Fruit fly (Drosophila melanogaster) whole organism, adult: ENCODE data around the gene CG7126.

Experiments
- CG1620 ChIP-seq: fragments of 200-800 bp; sonication (Bioruptor generic); optimal IDR thresholded peaks from 2 replicates; lab custom pipeline; 2016; ENCODE audit warnings: missing biosample characterization, missing genetic modification characterization
- CG33017 ChIP-seq: fragments of 200-800 bp; sonication (Bioruptor generic); optimal IDR thresholded peaks from 2 replicates; lab custom pipeline; 2018; ENCODE audit warnings: missing biosample characterization, mild to moderate bottlenecking, missing genetic modification characterization, moderate library complexity
- CG5204 ChIP-seq: fragments of 200-800 bp; sonication (Bioruptor generic); optimal IDR thresholded peaks from 2 replicates; lab custom pipeline; 2016; ENCODE audit warnings: missing biosample characterization, missing genetic modification characterization
- CG7101 ChIP-seq: fragments of 200-800 bp; sonication (Bioruptor generic); optimal IDR thresholded peaks from 2 replicates; lab custom pipeline; 2018; ENCODE audit warnings: missing biosample characterization, mild to moderate bottlenecking, missing genetic modification characterization, moderate library complexity
- Crg-1 ChIP-seq: fragments of 200-800 bp; sonication (Bioruptor generic); optimal IDR thresholded peaks from 2 replicates; lab custom pipeline; 2016; ENCODE audit warnings: missing biosample characterization, missing genetic modification characterization
- Hr96 ChIP-seq: fragments of 200-800 bp; sonication (Bioruptor generic); optimal IDR thresholded peaks from 2 replicates; lab custom pipeline; 2016; ENCODE audit warnings: missing biosample characterization, missing genetic modification characterization
- Mnt ChIP-seq: fragments of 200-800 bp; sonication (Bioruptor generic); optimal IDR thresholded peaks from 2 replicates; lab custom pipeline; 2016; ENCODE audit warnings: missing biosample characterization, mild to moderate bottlenecking, missing genetic modification characterization
- cic ChIP-seq: fragments of 200-800 bp; sonication (Bioruptor generic); optimal IDR thresholded peaks from 2 replicates; lab custom pipeline; 2017; ENCODE audit warnings: missing biosample characterization, mild to moderate bottlenecking, missing genetic modification characterization, moderate library complexity
- tj ChIP-seq: fragments of 200-800 bp; sonication (Bioruptor generic); optimal IDR thresholded peaks from 3 replicates; lab custom pipeline; 2017; ENCODE audit warnings: missing biosample characterization, mild to moderate bottlenecking, missing genetic modification characterization, moderate library complexity

dm6 chr3R:18328842-18329241 is 26.2 kb upstream of the CG7126 start, which contains the start of gene naz:
- TF ChIP-seq CG1620 (GFP tag; lab: Kevin White, UChicago) (no peak), Hr96 (GFP tag; lab: Kevin White, UChicago) (no peak), CG7101 (tag; lab: Kevin White, UChicago) (no peak), CG5204 (GFP tag; lab: Kevin White, UChicago) (no peak), cic (GFP tag; lab: Kevin White, UChicago) (no peak), Mnt (GFP tag; lab: Kevin White, UChicago) (no peak), Crg-1 (GFP tag; lab: Kevin White, UChicago) (no peak), tj (GFP tag; lab: Kevin White, UChicago) (no peak), CG33017 (no peak)
